Fruit fly (Drosophila melanogaster) S2 (cell line): Measurements from ENCODE around the gene Tsp97E.

Source experiments
- CG8478 ChIP-seq: fragments of >200 bp; optimal IDR thresholded peaks from 2 replicates; lab custom pipeline; 2018
- CTCF ChIP-seq, 2 experiments: fragments of >200 bp; optimal IDR thresholded peaks; 2 replicates each; lab custom pipeline; 2018

Tsp97E gene

dm6 chr3R:26952857-26953477, 11.7 kb downstream of the Tsp97E start:
- TF ChIP-seq CG8478 (no peak), CTCF (optimal IDR thresholded peaks at IDR 0.05; lab: Kevin White, UChicago) (no peak)

- TF ChIP-seq CTCF (optimal IDR thresholded peaks at IDR 0.05; lab: Kevin White, UChicago): no peak
- no peak for TF ChIP-seq CG8478
These were observed 12.3 kb downstream of the Tsp97E start for dm6 chr3R:26952200-26952856.

- TF ChIP-seq CG8478 (no peak), CTCF (optimal IDR thresholded peaks at IDR 0.05; lab: Kevin White, UChicago) (no peak)
These were observed 17.2 kb downstream of the Tsp97E start, which contains the start of gene Spag1 for dm6 chr3R:26947296-26947880. Gene Spag1, plus strand, starts transcription at chr3R:26947830.

- TF ChIP-seq CG8478 (no peak), CTCF (optimal IDR thresholded peaks at IDR 0.05; lab: Kevin White, UChicago) (peak in 1 of 2 experiments; percentile 3)
These were observed 19.4 kb downstream of the Tsp97E start, which contains the start of gene CG14252 for dm6 chr3R:26945233-26945632. Gene CG14252, plus strand, starts transcription at chr3R:26945534.

- TF ChIP-seq CTCF (optimal IDR thresholded peaks at IDR 0.05; lab: Kevin White, UChicago): no peak
- no peak for TF ChIP-seq CG8478
These were observed 27.2 kb downstream of the Tsp97E start for dm6 chr3R:26937423-26937822.

- TF ChIP-seq CG8478 (no peak), CTCF (optimal IDR thresholded peaks at IDR 0.05; lab: Kevin White, UChicago) (no peak)
These were observed 28.1 kb downstream of the Tsp97E start for dm6 chr3R:26936501-26936900.

dm6 chr3R:26935400-26935799, 29.2 kb downstream of the Tsp97E start:
- no peak for TF ChIP-seq CG8478
- TF ChIP-seq CTCF (optimal IDR thresholded peaks at IDR 0.05; lab: Kevin White, UChicago): no peak

dm6 chr3R:26934523-26934922, 30.1 kb downstream of the Tsp97E start:
- no peak for TF ChIP-seq CG8478

- TF ChIP-seq CTCF (optimal IDR thresholded peaks at IDR 0.05; lab: Kevin White, UChicago) (no peak), CG8478 (no peak)
These were observed 30.7 kb downstream of the Tsp97E start for dm6 chr3R:26933885-26934284.

dm6 chr3R:26928424-26928823, 36.2 kb downstream of the Tsp97E start:
- no peak for TF ChIP-seq CG8478
- no peak for TF ChIP-seq CTCF (optimal IDR thresholded peaks at IDR 0.05; lab: Kevin White, UChicago)

- TF ChIP-seq CTCF (optimal IDR thresholded peaks at IDR 0.05; lab: Kevin White, UChicago) (no peak), CG8478 (no peak)
These were observed 38.1 kb downstream of the Tsp97E start for dm6 chr3R:26926477-26926876.

dm6 chr3R:26923830-26924333, 40.7 kb downstream of the Tsp97E start:
- TF ChIP-seq CTCF (optimal IDR thresholded peaks at IDR 0.05; lab: Kevin White, UChicago) (no peak), CG8478 (no peak)

- TF ChIP-seq CTCF (optimal IDR thresholded peaks at IDR 0.05; lab: Kevin White, UChicago): no peak
- TF ChIP-seq CG8478: no peak
These were observed 45.8 kb downstream of the Tsp97E start for dm6 chr3R:26918857-26919256.

dm6 chr3R:26915463-26915925, 49.1 kb downstream of the Tsp97E start, which contains the start of gene CG46339:
Gene CG46339, plus strand, starts transcription at chr3R:26915761.
- no peak for TF ChIP-seq CG8478
- TF ChIP-seq CTCF (optimal IDR thresholded peaks at IDR 0.05; lab: Kevin White, UChicago): no peak

dm6 chr3R:26912615-26913014, 52.0 kb downstream of the Tsp97E start, which contains the start of gene Ets97D:
Gene Ets97D, minus strand, starts transcription at chr3R:26912886.
- TF ChIP-seq CG8478 (no peak), CTCF (optimal IDR thresholded peaks at IDR 0.05; lab: Kevin White, UChicago) (peak in 1 of 2 experiments; percentile 26)
